Fruit fly (Drosophila melanogaster) whole organism, prepupa: ENCODE data around the gene Or67c.

Experiments used
- CG10669 ChIP-seq: fragments of 200-800 bp; sonication (Bioruptor generic); optimal IDR thresholded peaks from 3 replicates; lab custom pipeline; 2018; ENCODE audit warnings: missing biosample characterization, mild to moderate bottlenecking, missing genetic modification characterization, moderate library complexity
- CG11902 ChIP-seq: fragments of 200-800 bp; sonication (Bioruptor generic); optimal IDR thresholded peaks from 3 replicates; lab custom pipeline; 2016; ENCODE audit warnings: missing biosample characterization, missing genetic modification characterization
- CG16779 ChIP-seq: fragments of 200-800 bp; sonication (Bioruptor generic); optimal IDR thresholded peaks from 3 replicates; lab custom pipeline; 2017; ENCODE audit warnings: missing biosample characterization, mild to moderate bottlenecking, missing genetic modification characterization
- CG32006 ChIP-seq: fragments of 200-800 bp; sonication (Bioruptor generic); optimal IDR thresholded peaks from 3 replicates; lab custom pipeline; 2017; ENCODE audit warnings: missing biosample characterization, mild to moderate bottlenecking, missing genetic modification characterization
- CG34406 ChIP-seq: fragments of 200-800 bp; sonication (Bioruptor generic); optimal IDR thresholded peaks from 3 replicates; lab custom pipeline; 2016; ENCODE audit warnings: missing biosample characterization, missing genetic modification characterization
- Hr39 ChIP-seq: fragments of 200-800 bp; sonication (Bioruptor generic); optimal IDR thresholded peaks from 2 replicates; lab custom pipeline; 2016; ENCODE audit warnings: missing biosample characterization, missing genetic modification characterization
- cyc ChIP-seq: fragments of 200-800 bp; sonication (Bioruptor generic); optimal IDR thresholded peaks from 3 replicates; lab custom pipeline; 2016; ENCODE audit warnings: missing biosample characterization, missing genetic modification characterization
- fd85E ChIP-seq: fragments of 200-800 bp; sonication (Bioruptor generic); optimal IDR thresholded peaks from 3 replicates; lab custom pipeline; 2016; ENCODE audit warnings: missing biosample characterization, missing genetic modification characterization
- spab ChIP-seq: fragments of 200-800 bp; sonication (Bioruptor generic); optimal IDR thresholded peaks from 2 replicates; lab custom pipeline; 2017; ENCODE audit warnings: missing biosample characterization, mild to moderate bottlenecking, missing genetic modification characterization, missing genetic modification reagents
- ss ChIP-seq, 2 experiments: fragments of 200-800 bp; sonication (Bioruptor generic); optimal IDR thresholded peaks; 2 replicates in 1 of 2; 3 replicates in 1 of 2; lab custom pipeline; 2017 to 2018; ENCODE audit warnings: mild to moderate bottlenecking in 2 of 2, missing biosample characterization in 2 of 2, missing genetic modification characterization in 2 of 2, moderate library complexity in 1 of 2
- svp ChIP-seq: fragments of 200-800 bp; sonication (Bioruptor generic); peaks from one replicate; lab custom pipeline; 2016; ENCODE audit warnings: missing biosample characterization, missing genetic modification characterization

DNA sequence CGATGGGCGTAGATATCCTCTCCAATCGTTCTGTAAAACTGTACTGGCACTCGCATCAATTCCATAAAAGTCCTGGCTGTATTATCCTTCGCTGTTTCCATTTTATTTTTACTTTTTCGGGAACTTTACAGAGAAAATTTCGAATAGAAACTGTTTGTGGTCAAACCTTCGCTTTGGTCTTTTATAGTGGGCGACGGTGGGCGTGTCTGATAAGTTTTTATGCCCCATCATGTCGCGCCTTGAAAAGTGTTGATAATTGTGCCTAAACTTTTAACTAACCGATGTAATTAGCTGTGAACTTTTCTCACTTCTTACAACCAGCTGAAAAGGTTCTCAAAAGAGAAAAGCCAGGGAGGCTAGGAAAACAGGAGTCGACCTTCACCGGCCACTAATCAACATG is at the start of gene Or67c:
- TF ChIP-seq Hr39 (GFP tag; lab: Kevin White, UChicago) (no peak), svp (GFP tag; lab: Kevin White, UChicago) (no peak), CG34406 (GFP tag; lab: Kevin White, UChicago) (no peak), CG11902 (GFP tag; lab: Kevin White, UChicago) (no peak), ss (GFP tag; optimal IDR thresholded peaks at IDR 0.05; lab: Kevin White, UChicago) (no peak), CG16779 (tag; lab: Kevin White, UChicago) (no peak), cyc (GFP tag; lab: Kevin White, UChicago) (no peak), CG32006 (GFP tag; lab: Kevin White, UChicago) (no peak), spab (GFP tag; lab: Kevin White, UChicago) (no peak), CG10669 (no peak), fd85E (GFP tag; lab: Kevin White, UChicago) (no peak)
